Fruit fly (Drosophila melanogaster) whole organism, prepupa: ENCODE measurements around the gene CG4440.

Source experiments
- CG11294 ChIP-seq: fragments of 200-800 bp; sonication (Bioruptor generic); IDR thresholded peaks from 2 replicates; pipeline ENCODE4 v1.3.6; 2022; ENCODE audit warnings: missing biosample characterization, missing genetic modification characterization
- CG3032 ChIP-seq: fragments of 200-800 bp; optimal IDR thresholded peaks from 2 replicates; lab custom pipeline; 2019; ENCODE audit warnings: missing biosample characterization, mild to moderate bottlenecking, missing genetic modification characterization, moderate library complexity
- CG7368 ChIP-seq: fragments of 200-800 bp; sonication (Bioruptor generic); optimal IDR thresholded peaks from 3 replicates; lab custom pipeline; 2016; ENCODE audit warnings: missing biosample characterization, missing genetic modification characterization
- Gug ChIP-seq: fragments of 200-800 bp; sonication (Bioruptor generic); IDR thresholded peaks from 2 replicates; pipeline ENCODE4 v1.3.6; 2022; ENCODE audit warnings: missing biosample characterization, missing genetic modification characterization
- Hr39 ChIP-seq: fragments of 200-800 bp; sonication (Bioruptor generic); optimal IDR thresholded peaks from 2 replicates; lab custom pipeline; 2016; ENCODE audit warnings: missing biosample characterization, missing genetic modification characterization
- Hr4 ChIP-seq: fragments of 200-800 bp; sonication (Bioruptor generic); optimal IDR thresholded peaks from 3 replicates; lab custom pipeline; 2016; ENCODE audit warnings: missing biosample characterization, missing genetic modification characterization
- Lpt ChIP-seq: fragments of 200-800 bp; sonication (Bioruptor generic); optimal IDR thresholded peaks from 3 replicates; lab custom pipeline; 2016; ENCODE audit warnings: missing biosample characterization, missing genetic modification characterization
- Met ChIP-seq: fragments of 200-800 bp; sonication (Bioruptor generic); optimal IDR thresholded peaks from 3 replicates; lab custom pipeline; 2016; ENCODE audit warnings: missing biosample characterization, missing genetic modification characterization
- OdsH ChIP-seq: fragments of 200-800 bp; sonication (Bioruptor generic); optimal IDR thresholded peaks from 3 replicates; lab custom pipeline; 2016; ENCODE audit warnings: missing biosample characterization, missing genetic modification characterization
- Sox102F ChIP-seq: fragments of 200-800 bp; sonication (Bioruptor generic); optimal IDR thresholded peaks from 2 replicates; lab custom pipeline; 2016; ENCODE audit warnings: missing biosample characterization, mild to moderate bottlenecking, missing genetic modification characterization
- achi ChIP-seq: fragments of 200-800 bp; sonication (Bioruptor generic); optimal IDR thresholded peaks from 3 replicates; lab custom pipeline; 2016; ENCODE audit warnings: missing biosample characterization, missing genetic modification characterization
- dac ChIP-seq: fragments of 200-800 bp; sonication (Bioruptor generic); optimal IDR thresholded peaks from 2 replicates; lab custom pipeline; 2017; ENCODE audit warnings: missing biosample characterization, mild to moderate bottlenecking, missing genetic modification characterization
- fd85E ChIP-seq: fragments of 200-800 bp; sonication (Bioruptor generic); optimal IDR thresholded peaks from 3 replicates; lab custom pipeline; 2016; ENCODE audit warnings: missing biosample characterization, missing genetic modification characterization

dm6 chr2L:16315844-16316243, 13.9 kb upstream of the CG4440 start:
- TF ChIP-seq CG3032 (tag; lab: Kevin White, UChicago): no peak
- no peak for TF ChIP-seq Hr4 (GFP tag; lab: Kevin White, UChicago)
- TF ChIP-seq Gug: no peak
- no peak for TF ChIP-seq dac (GFP tag; lab: Kevin White, UChicago)
- no peak for TF ChIP-seq CG7368 (GFP tag; lab: Kevin White, UChicago)
- TF ChIP-seq Sox102F: no peak
- no peak for TF ChIP-seq OdsH (GFP tag; lab: Kevin White, UChicago)
- no peak for TF ChIP-seq Hr39 (GFP tag; lab: Kevin White, UChicago)
- no peak for TF ChIP-seq Lpt (GFP tag; lab: Kevin White, UChicago)
- TF ChIP-seq Met (GFP tag; lab: Kevin White, UChicago): no peak
- no peak for TF ChIP-seq achi (GFP tag; lab: Kevin White, UChicago)
- TF ChIP-seq CG11294 (GFP tag; lab: Robert Waterston, UW): no peak
- no peak for TF ChIP-seq fd85E
